Worm (Caenorhabditis elegans) whole organism, young adult: ENCODE results near the gene F56C3.9.
"Not testable (repeated sequence)": the region's sequence is repeated elsewhere in the genome, so short reads cannot be mapped to it uniquely, and the experiment has no call there.

Source experiments
- B0019.2 ChIP-seq: fragments of 200-800 bp; sonication (Bioruptor generic); conservative IDR thresholded peaks from 2 replicates; pipeline ENCODE4 v1.3.6; 2022; ENCODE audit warnings: missing genetic modification reagents, missing genetic modification characterization, missing compliant biosample characterization
- D2030.7 ChIP-seq: fragments of 200-800 bp; sonication (Bioruptor generic); IDR thresholded peaks from 2 replicates; pipeline ENCODE4 v1.3.6; 2022; ENCODE audit warnings: missing genetic modification reagents, missing genetic modification characterization, missing compliant biosample characterization
- F23B12.7 ChIP-seq: sonication (generic microtip); optimal IDR thresholded peaks from 2 replicates; lab custom pipeline; 2017; ENCODE audit warnings: missing genetic modification characterization, mild to moderate bottlenecking, missing compliant biosample characterization, antibody characterized with exemption, moderate library complexity; ENCODE audit not compliant: insufficient read depth
- F33H1.4 ChIP-seq: fragments of 200-800 bp; sonication (Bioruptor generic); IDR thresholded peaks from 2 replicates; pipeline ENCODE4 v1.3.6; 2022; ENCODE audit warnings: missing genetic modification reagents, missing genetic modification characterization, missing compliant biosample characterization
- F49E8.2 ChIP-seq: sonication (generic microtip); optimal IDR thresholded peaks from 3 replicates; lab custom pipeline; 2017; ENCODE audit warnings: missing genetic modification characterization, mild to moderate bottlenecking, missing compliant biosample characterization, antibody characterized with exemption, moderate library complexity; ENCODE audit not compliant: insufficient read depth
- F57A8.1 ChIP-seq: fragments of 200-800 bp; sonication (Bioruptor generic); optimal IDR thresholded peaks from 2 replicates; lab custom pipeline; 2018; ENCODE audit warnings: mild to moderate bottlenecking, missing genetic modification characterization, moderate library complexity, missing compliant biosample characterization
- K11D2.4 ChIP-seq: fragments of 200-800 bp; sonication (Bioruptor generic); IDR thresholded peaks from 2 replicates; pipeline ENCODE4 v1.3.6; 2022; ENCODE audit warnings: missing genetic modification reagents, missing genetic modification characterization, missing compliant biosample characterization
- Y53F4B.3 ChIP-seq: fragments of 200-800 bp; sonication (Bioruptor generic); IDR thresholded peaks from 2 replicates; pipeline ENCODE4 v1.3.6; 2022; ENCODE audit warnings: missing genetic modification reagents, missing genetic modification characterization, missing compliant biosample characterization
- Y53G8AR.9 ChIP-seq: fragments of 200-800 bp; sonication (Bioruptor generic); conservative IDR thresholded peaks from 2 replicates; pipeline ENCODE4 v1.3.6; 2022; ENCODE audit warnings: missing genetic modification reagents, missing genetic modification characterization, missing compliant biosample characterization
- Y67H2A.10 ChIP-seq: fragments of 200-800 bp; sonication (Bioruptor generic); conservative IDR thresholded peaks from 2 replicates; pipeline ENCODE4 v1.3.6; 2022; ENCODE audit warnings: missing genetic modification reagents, missing genetic modification characterization, missing compliant biosample characterization
- Y79H2A.3 ChIP-seq: fragments of 200-800 bp; sonication (Bioruptor generic); conservative IDR thresholded peaks from 2 replicates; pipeline ENCODE4 v1.3.6; 2022; ENCODE audit warnings: missing genetic modification reagents, missing genetic modification characterization, missing compliant biosample characterization
- Y95B8A.8 ChIP-seq: fragments of 200-800 bp; sonication (Bioruptor generic); IDR thresholded peaks from 2 replicates; pipeline ENCODE4 v1.3.6; 2022; ENCODE audit warnings: missing genetic modification reagents, missing genetic modification characterization, missing compliant biosample characterization
- akir-1 ChIP-seq: fragments of 200-800 bp; sonication (Bioruptor generic); optimal IDR thresholded peaks from 2 replicates; lab custom pipeline; 2018; ENCODE audit warnings: mild to moderate bottlenecking, missing genetic modification characterization, moderate library complexity, missing compliant biosample characterization
- aptf-2 ChIP-seq: fragments of 200-800 bp; sonication (Bioruptor generic); conservative IDR thresholded peaks from 2 replicates; pipeline ENCODE4 v1.3.6; 2022; ENCODE audit warnings: missing genetic modification reagents, missing genetic modification characterization, missing compliant biosample characterization
- aptf-3 ChIP-seq: fragments of 200-800 bp; sonication (Bioruptor generic); IDR thresholded peaks from 2 replicates; pipeline ENCODE4 v1.3.6; 2022; ENCODE audit warnings: missing genetic modification characterization, missing compliant biosample characterization
- attf-3 ChIP-seq: fragments of 200-800 bp; sonication (Bioruptor generic); conservative IDR thresholded peaks from 2 replicates; pipeline ENCODE4 v1.3.6; 2022; ENCODE audit warnings: missing genetic modification reagents, missing genetic modification characterization, missing compliant biosample characterization
- bed-1 ChIP-seq: fragments of 200-800 bp; sonication (Bioruptor generic); IDR thresholded peaks from 2 replicates; pipeline ENCODE4 v1.3.6; 2022; ENCODE audit warnings: missing genetic modification reagents, missing genetic modification characterization, missing compliant biosample characterization
- cebp-1 ChIP-seq, 2 experiments: fragments of 200-800 bp in 1 of 2; sonication (Bioruptor generic) in 1 of 2; sonication (generic microtip) in 1 of 2; IDR thresholded peaks in 1 of 2; optimal IDR thresholded peaks in 1 of 2; 2 replicates each; pipeline versions ENCODE4 v1.3.6 to Lab custom; 2017 to 2022; ENCODE audit warnings: missing compliant biosample characterization in 2 of 2, missing genetic modification characterization in 2 of 2, mild to moderate bottlenecking in 1 of 2, missing genetic modification reagents in 1 of 2, moderate library complexity in 1 of 2
- cebp-2 ChIP-seq: fragments of 200-800 bp; sonication (Bioruptor generic); IDR thresholded peaks from 2 replicates; pipeline ENCODE4 v1.3.6; 2022; ENCODE audit warnings: missing genetic modification characterization, missing compliant biosample characterization
- ceh-40 ChIP-seq: fragments of 200-800 bp; sonication (Bioruptor generic); IDR thresholded peaks from 2 replicates; pipeline ENCODE4 v1.3.6; 2022; ENCODE audit warnings: missing genetic modification characterization, missing compliant biosample characterization
- ceh-58 ChIP-seq: fragments of 200-800 bp; sonication (Bioruptor generic); IDR thresholded peaks from 2 replicates; pipeline ENCODE4 v1.3.6; 2022; ENCODE audit warnings: missing genetic modification characterization, missing compliant biosample characterization
- ceh-91 ChIP-seq: fragments of 200-800 bp; sonication (Bioruptor generic); IDR thresholded peaks from 2 replicates; pipeline ENCODE4 v1.3.6; 2022; ENCODE audit warnings: missing genetic modification reagents, missing genetic modification characterization, missing compliant biosample characterization
- dox-1 ChIP-seq: fragments of 200-800 bp; sonication (Bioruptor generic); IDR thresholded peaks from 2 replicates; pipeline ENCODE4 v1.3.6; 2022; ENCODE audit warnings: missing genetic modification reagents, missing genetic modification characterization, missing compliant biosample characterization
- efl-1 ChIP-seq: fragments of 150-350 bp; optimal IDR thresholded peaks from 2 replicates; lab custom pipeline; 2014; ENCODE audit warnings: missing biosample characterization, missing genetic modification reagents, missing genetic modification characterization
- egl-18 ChIP-seq: fragments of 200-800 bp; sonication (Bioruptor generic); IDR thresholded peaks from 2 replicates; pipeline ENCODE4 v1.3.6; 2022; ENCODE audit warnings: missing genetic modification reagents, missing genetic modification characterization, missing compliant biosample characterization
- egl-44 ChIP-seq: fragments of 200-800 bp; sonication (Bioruptor generic); IDR thresholded peaks from 2 replicates; pipeline ENCODE4 v1.3.6; 2022; ENCODE audit warnings: missing genetic modification reagents, missing genetic modification characterization, missing compliant biosample characterization
- egrh-3 ChIP-seq: fragments of 200-800 bp; sonication (Bioruptor generic); IDR thresholded peaks from 2 replicates; pipeline ENCODE4 v1.3.6; 2022; ENCODE audit warnings: missing genetic modification reagents, missing genetic modification characterization, missing compliant biosample characterization
- ekl-4 ChIP-seq: fragments of 200-800 bp; sonication (Bioruptor generic); IDR thresholded peaks from 2 replicates; pipeline ENCODE4 v1.3.6; 2022; ENCODE audit warnings: missing genetic modification reagents, missing genetic modification characterization, missing compliant biosample characterization
- fkh-3 ChIP-seq: sonication (generic microtip); optimal IDR thresholded peaks from 2 replicates; lab custom pipeline; 2016; ENCODE audit warnings: mild to moderate bottlenecking, missing genetic modification characterization, missing compliant biosample characterization
- hmg-1.2 ChIP-seq: fragments of 200-800 bp; sonication (Bioruptor generic); IDR thresholded peaks from 2 replicates; pipeline ENCODE4 v1.3.6; 2022; ENCODE audit warnings: missing genetic modification reagents, missing genetic modification characterization, missing compliant biosample characterization
- hmg-20 ChIP-seq: fragments of 200-800 bp; sonication (Bioruptor generic); IDR thresholded peaks from 2 replicates; pipeline ENCODE4 v1.3.6; 2022; ENCODE audit warnings: missing genetic modification reagents, missing genetic modification characterization, missing compliant biosample characterization
- hsf-1 ChIP-seq: fragments of 200-800 bp; sonication (Bioruptor generic); IDR thresholded peaks from 2 replicates; pipeline ENCODE4 v1.3.6; 2022; ENCODE audit warnings: missing genetic modification reagents, missing genetic modification characterization, missing compliant biosample characterization
- let-526 ChIP-seq: fragments of 200-800 bp; sonication (Bioruptor generic); IDR thresholded peaks from 2 replicates; pipeline ENCODE4 v1.3.6; 2022; ENCODE audit warnings: missing genetic modification reagents, missing genetic modification characterization, missing compliant biosample characterization
- lin-26 ChIP-seq: fragments of 200-800 bp; sonication (Bioruptor generic); IDR thresholded peaks from 2 replicates; pipeline ENCODE4 v1.3.6; 2022; ENCODE audit warnings: missing genetic modification reagents, missing genetic modification characterization, missing compliant biosample characterization
- lir-1 ChIP-seq: fragments of 200-800 bp; sonication (Bioruptor generic); conservative IDR thresholded peaks from 2 replicates; pipeline ENCODE4 v1.3.6; 2022; ENCODE audit warnings: missing genetic modification reagents, missing genetic modification characterization, missing compliant biosample characterization
- madf-6 ChIP-seq: fragments of 200-800 bp; sonication (Bioruptor generic); IDR thresholded peaks from 2 replicates; pipeline ENCODE4 v1.3.6; 2022; ENCODE audit warnings: missing genetic modification reagents, missing genetic modification characterization, missing compliant biosample characterization
- mcd-1 ChIP-seq: fragments of 200-800 bp; sonication (Bioruptor generic); IDR thresholded peaks from 2 replicates; pipeline ENCODE4 v1.3.6; 2022; ENCODE audit warnings: missing genetic modification reagents, missing genetic modification characterization, missing compliant biosample characterization
- mes-4 ChIP-seq: sonication (generic microtip); optimal IDR thresholded peaks from 2 replicates; lab custom pipeline; 2016; ENCODE audit warnings: missing genotype, missing genetic modification characterization, missing compliant biosample characterization
- nfya-1 ChIP-seq: sonication (generic microtip); optimal IDR thresholded peaks from 2 replicates; lab custom pipeline; 2017; ENCODE audit warnings: antibody characterized with exemption, missing compliant biosample characterization, missing genetic modification characterization, borderline replicate concordance; ENCODE audit not compliant: insufficient read depth
- nhr-120 ChIP-seq: fragments of 200-800 bp; sonication (Bioruptor generic); IDR thresholded peaks from 2 replicates; pipeline ENCODE4 v1.3.6; 2022; ENCODE audit warnings: missing genetic modification characterization, missing compliant biosample characterization
- nhr-27 ChIP-seq: fragments of 200-800 bp; sonication (Bioruptor generic); optimal IDR thresholded peaks from 2 replicates; lab custom pipeline; 2018; ENCODE audit warnings: mild to moderate bottlenecking, missing genetic modification characterization, moderate library complexity, missing compliant biosample characterization
- pbrm-1 ChIP-seq: fragments of 200-800 bp; sonication (Bioruptor generic); IDR thresholded peaks from 2 replicates; pipeline ENCODE4 v1.3.6; 2022; ENCODE audit warnings: missing genetic modification reagents, missing genetic modification characterization, missing compliant biosample characterization
- repo-1 ChIP-seq: sonication (generic microtip); optimal IDR thresholded peaks from 2 replicates; lab custom pipeline; 2017; ENCODE audit warnings: mild to moderate bottlenecking, missing genetic modification characterization, missing compliant biosample characterization
- snpc-4 ChIP-seq, 5 experiments: fragments of 150-350 bp in 1 of 5; sonication (generic microtip) in 4 of 5; optimal IDR thresholded peaks; 2 replicates each; lab custom pipeline; 2014 to 2018; ENCODE audit warnings: missing genetic modification characterization in 5 of 5, missing biosample characterization in 3 of 5, antibody characterized with exemption in 2 of 5, mild to moderate bottlenecking in 2 of 5, missing compliant biosample characterization in 2 of 5, missing genotype in 2 of 5, moderate library complexity in 2 of 5, missing genetic modification reagents in 1 of 5
- unc-62 ChIP-seq: fragments of 150-350 bp; optimal IDR thresholded peaks from 2 replicates; lab custom pipeline; 2014; ENCODE audit warnings: missing biosample characterization, missing genetic modification reagents, missing genetic modification characterization
- xnd-1 ChIP-seq: sonication (generic microtip); optimal IDR thresholded peaks from 2 replicates; lab custom pipeline; 2016; ENCODE audit warnings: missing genotype, missing genetic modification reagents, missing genetic modification characterization, missing compliant biosample characterization
- ztf-22 ChIP-seq: fragments of 200-800 bp; sonication (Bioruptor generic); optimal IDR thresholded peaks from 2 replicates; lab custom pipeline; 2018; ENCODE audit warnings: mild to moderate bottlenecking, missing genetic modification characterization, moderate library complexity, missing compliant biosample characterization

Gene F56C3.9

ce11 chrX:1379391-1379790 lies 14.4 kb downstream of the F56C3.9 start (continued):
- TF ChIP-seq snpc-4 (GFP tag; optimal IDR thresholded peaks at IDR 0.05; lab: Kevin White, UChicago) (peak; percentile 66), snpc-4 (tag; optimal IDR thresholded peaks at IDR 0.05; lab: Kevin White, UChicago) (peak in 3 of 4 experiments; percentile 78 to 86 (median 81)), fkh-3 (tag; lab: Kevin White, UChicago) (peak; percentile 50), pbrm-1 (GFP tag; lab: Robert Waterston, UW) (peak; percentile 71), repo-1 (tag; lab: Kevin White, UChicago) (peak; percentile 54), ceh-40 (GFP tag; lab: Robert Waterston, UW) (0 out of 2 replicates have a peak, but pooled peaks have one; percentile 51), akir-1 (GFP tag; lab: Kevin White, UChicago) (peak; percentile 29), bed-1 (GFP tag; lab: Robert Waterston, UW) (0 out of 2 replicates have a peak, but pooled peaks have one; percentile 57), let-526 (GFP tag; lab: Robert Waterston, UW) (no peak), D2030.7 (GFP tag; lab: Robert Waterston, UW) (peak; percentile 61), nfya-1 (tag; lab: Kevin White, UChicago) (no peak), efl-1 (GFP tag; lab: Kevin White, UChicago) (no peak), unc-62 (GFP tag; lab: Kevin White, UChicago) (no peak), F57A8.1 (GFP tag; lab: Kevin White, UChicago) (peak; percentile 31), F49E8.2 (tag; lab: Kevin White, UChicago) (no peak), lir-1 (no peak; the same call in 1 of the 2 replicates), ztf-22 (GFP tag; lab: Kevin White, UChicago) (peak; percentile 70), ceh-58 (GFP tag; lab: Robert Waterston, UW) (no peak), xnd-1 (tag; lab: Kevin White, UChicago) (no peak), hmg-1.2 (GFP tag; lab: Robert Waterston, UW) (peak; percentile 79), ceh-91 (GFP tag; lab: Robert Waterston, UW) (no peak), mcd-1 (peak; percentile 74), mes-4 (peak; percentile 57), egrh-3 (no peak; the same call in 1 of the 2 replicates), Y67H2A.10 (GFP tag; lab: Robert Waterston, UW) (peak; percentile 32), madf-6 (GFP tag; lab: Robert Waterston, UW) (peak; percentile 51; the same call in 1 of the 2 replicates), Y53F4B.3 (GFP tag; lab: Robert Waterston, UW) (no peak), nhr-27 (tag; lab: Kevin White, UChicago) (peak; percentile 51), egl-18 (peak; percentile 79; the same call in 1 of the 2 replicates), attf-3 (no peak), F23B12.7 (tag; lab: Kevin White, UChicago) (peak; percentile 23)

ce11 chrX:1375071-1375470 lies 18.7 kb downstream of the F56C3.9 start:
- TF ChIP-seq aptf-2 (peak; percentile 91), ekl-4 (GFP tag; lab: Robert Waterston, UW) (peak; percentile 98), Y95B8A.8 (GFP tag; lab: Robert Waterston, UW) (peak; percentile 99), B0019.2 (peak; percentile 98), hmg-20 (GFP tag; lab: Robert Waterston, UW) (peak; percentile 31; the same call in 1 of the 2 replicates), hsf-1 (peak; percentile 100), dox-1 (GFP tag; lab: Robert Waterston, UW) (peak; percentile 100), egl-44 (peak; percentile 98), lin-26 (GFP tag; lab: Robert Waterston, UW) (peak; percentile 84), nhr-120 (GFP tag; lab: Robert Waterston, UW) (peak; percentile 94; the same call in 1 of the 2 replicates), Y53G8AR.9 (peak; percentile 95), cebp-2 (peak; percentile 93), K11D2.4 (GFP tag; lab: Robert Waterston, UW) (peak; percentile 75), F33H1.4 (peak; percentile 72), D2030.7 (GFP tag; lab: Robert Waterston, UW) (peak; percentile 99), cebp-1 (GFP tag; IDR thresholded peaks at IDR 0.05; lab: Robert Waterston, UW) (peak; percentile 91), aptf-3 (GFP tag; lab: Robert Waterston, UW) (peak; percentile 100), Y79H2A.3 (peak; percentile 99)
- TF ChIP-seq cebp-1 (tag; optimal IDR thresholded peaks at IDR 0.05; lab: Kevin White, UChicago) = not testable (repeated sequence)
